Worm (Caenorhabditis elegans): ENCODE measurements around the gene Y11D7A.10.
A peak's percentile ranks its signal among the peaks of the same experiment; 100 is the strongest.

Y11D7A.10 gene

ce11 chrIV:9262295-9262694, 2.7 kb upstream of the Y11D7A.10 start:
- TF ChIP-seq nhr-77 (tag; optimal IDR thresholded peaks at IDR 0.05) (no peak), lin-11 (tag; optimal IDR thresholded peaks at IDR 0.05) (no peak), sma-9 (GFP tag; optimal IDR thresholded peaks at IDR 0.05) (no peak), sma-9 (tag; optimal IDR thresholded peaks at IDR 0.05) (no peak), aly-2 (tag; optimal IDR thresholded peaks at IDR 0.05) (no peak), dmd-4 (tag; optimal IDR thresholded peaks at IDR 0.05) (no peak), elt-3 (tag; optimal IDR thresholded peaks at IDR 0.05) (no peak), nhr-21 (tag; optimal IDR thresholded peaks at IDR 0.05) (no peak), R02D3.7 (tag; optimal IDR thresholded peaks at IDR 0.05) (no peak)

ce11 chrIV:9261687-9262086, 2.1 kb upstream of the Y11D7A.10 start, which contains the start of gene col-120:
Gene col-120, minus strand, starts transcription at chrIV:9261787.
- TF ChIP-seq elt-1 (tag; optimal IDR thresholded peaks at IDR 0.05): no peak
- no peak for TF ChIP-seq lin-13 (GFP tag; optimal IDR thresholded peaks at IDR 0.05)
- no peak for TF ChIP-seq ztf-1 (GFP tag; conservative IDR thresholded peaks at IDR 0.05)

ce11 chrIV:9260826-9261225, 1.3 kb upstream of the Y11D7A.10 start:
- TF ChIP-seq C34F6.9 (tag; optimal IDR thresholded peaks at IDR 0.05) (no peak), ztf-1 (GFP tag; conservative IDR thresholded peaks at IDR 0.05) (no peak), ztf-11 (tag; optimal IDR thresholded peaks at IDR 0.05) (no peak), alr-1 (tag; optimal IDR thresholded peaks at IDR 0.05) (no peak), elt-1 (tag; optimal IDR thresholded peaks at IDR 0.05) (no peak), F13H6.1 (tag; optimal IDR thresholded peaks at IDR 0.05) (no peak), ztf-4 (tag; optimal IDR thresholded peaks at IDR 0.05) (no peak), aly-2 (tag; optimal IDR thresholded peaks at IDR 0.05) (no peak), fos-1 (tag; optimal IDR thresholded peaks at IDR 0.05) (no peak), unc-62 (GFP tag; optimal IDR thresholded peaks at IDR 0.05) (no peak), sem-4 (tag; optimal IDR thresholded peaks at IDR 0.05) (no peak), nhr-77 (tag; optimal IDR thresholded peaks at IDR 0.05) (no peak), nhr-25 (tag; optimal IDR thresholded peaks at IDR 0.05) (no peak), nhr-129 (tag; optimal IDR thresholded peaks at IDR 0.05) (no peak), ZK546.5 (tag; optimal IDR thresholded peaks at IDR 0.05) (no peak), dmd-4 (tag; optimal IDR thresholded peaks at IDR 0.05) (no peak), crh-2 (tag; optimal IDR thresholded peaks at IDR 0.05) (no peak), zag-1 (tag; optimal IDR thresholded peaks at IDR 0.05) (no peak), unc-39 (tag; optimal IDR thresholded peaks at IDR 0.05) (no peak), gmeb-1 (tag; optimal IDR thresholded peaks at IDR 0.05) (no peak)

ce11 chrIV:9260334-9260733, 766 bp upstream of the Y11D7A.10 start:
- peak; percentile 44 for TF ChIP-seq gmeb-1 (tag; optimal IDR thresholded peaks at IDR 0.05)
- TF ChIP-seq F13H6.1 (tag; optimal IDR thresholded peaks at IDR 0.05): no peak
- no peak for TF ChIP-seq snpc-4 (tag; optimal IDR thresholded peaks at IDR 0.05)
- peak; percentile 2 for TF ChIP-seq nhr-129 (tag; optimal IDR thresholded peaks at IDR 0.05)
- peak; percentile 60 for TF ChIP-seq unc-55 (GFP tag; optimal IDR thresholded peaks at IDR 0.05)
- TF ChIP-seq C34F6.9 (tag; optimal IDR thresholded peaks at IDR 0.05): peak; percentile 66
- TF ChIP-seq elt-1 (tag; optimal IDR thresholded peaks at IDR 0.05): no peak
- no peak for TF ChIP-seq nhr-25 (tag; optimal IDR thresholded peaks at IDR 0.05)
- TF ChIP-seq sem-4 (tag; optimal IDR thresholded peaks at IDR 0.05): no peak
- peak; percentile 15 for TF ChIP-seq sma-9 (GFP tag; optimal IDR thresholded peaks at IDR 0.05)
- no peak for TF ChIP-seq sma-9 (tag; optimal IDR thresholded peaks at IDR 0.05)
- TF ChIP-seq lin-11 (tag; optimal IDR thresholded peaks at IDR 0.05): no peak
- TF ChIP-seq mbf-1 (tag; optimal IDR thresholded peaks at IDR 0.05): no peak
- TF ChIP-seq nhr-21 (tag; optimal IDR thresholded peaks at IDR 0.05): no peak
- TF ChIP-seq unc-62 (GFP tag; optimal IDR thresholded peaks at IDR 0.05): no peak
- no peak for TF ChIP-seq unc-39 (tag; optimal IDR thresholded peaks at IDR 0.05)
- no peak for TF ChIP-seq ztf-1 (GFP tag; conservative IDR thresholded peaks at IDR 0.05)

ce11 chrIV:9258547-9258946, 1.0 kb downstream of the Y11D7A.10 start:
- TF ChIP-seq nhr-12 (tag; optimal IDR thresholded peaks at IDR 0.05) (no peak), ztf-4 (tag; optimal IDR thresholded peaks at IDR 0.05) (no peak), lsy-2 (tag; optimal IDR thresholded peaks at IDR 0.05) (no peak), alr-1 (tag; optimal IDR thresholded peaks at IDR 0.05) (no peak), ZK546.5 (tag; optimal IDR thresholded peaks at IDR 0.05) (no peak), nhr-21 (tag; optimal IDR thresholded peaks at IDR 0.05) (peak; percentile 50), nhr-25 (tag; optimal IDR thresholded peaks at IDR 0.05) (no peak), nhr-77 (tag; optimal IDR thresholded peaks at IDR 0.05) (no peak), mdl-1 (tag; optimal IDR thresholded peaks at IDR 0.05) (no peak), elt-1 (tag; optimal IDR thresholded peaks at IDR 0.05) (no peak), sem-4 (tag; optimal IDR thresholded peaks at IDR 0.05) (peak; percentile 9), sma-9 (GFP tag; optimal IDR thresholded peaks at IDR 0.05) (no peak), sma-9 (tag; optimal IDR thresholded peaks at IDR 0.05) (no peak), unc-39 (tag; optimal IDR thresholded peaks at IDR 0.05) (no peak), ztf-1 (GFP tag; conservative IDR thresholded peaks at IDR 0.05) (no peak), nhr-237 (tag; optimal IDR thresholded peaks at IDR 0.05) (no peak), blmp-1 (tag; optimal IDR thresholded peaks at IDR 0.05; ENCODE audit: insufficient read depth) (no peak), ceh-16 (tag; optimal IDR thresholded peaks at IDR 0.05) (no peak), ama-1 (optimal IDR thresholded peaks at IDR 0.05) (peak; percentile 44), lin-11 (tag; optimal IDR thresholded peaks at IDR 0.05) (no peak), crh-2 (tag; optimal IDR thresholded peaks at IDR 0.05) (no peak)

All from whole organism, L2 larva.